Worm (Caenorhabditis elegans) whole organism, mixed stage, embryonic: Measurements from ENCODE around the gene srh-129.

ENCODE experiments used
- M03D4.4 ChIP-seq: sonication (generic microtip); optimal IDR thresholded peaks from 2 replicates; lab custom pipeline; 2017; ENCODE audit warnings: mild to moderate bottlenecking, missing genetic modification characterization, missing compliant biosample characterization
- hlh-1 ChIP-seq: fragments of 150-350 bp; optimal IDR thresholded peaks from 2 replicates; lab custom pipeline; 2014; ENCODE audit warnings: missing biosample characterization, missing genetic modification reagents, missing genetic modification characterization
- lin-32 ChIP-seq: fragments of 200-800 bp; sonication (Bioruptor generic); optimal IDR thresholded peaks from 2 replicates; lab custom pipeline; 2018; ENCODE audit warnings: mild to moderate bottlenecking, missing genetic modification characterization, missing compliant biosample characterization
- lsy-2 ChIP-seq: fragments of 150-350 bp; optimal IDR thresholded peaks from 2 replicates; lab custom pipeline; 2014; ENCODE audit warnings: missing biosample characterization, missing genetic modification characterization
- mep-1 ChIP-seq: fragments of 150-350 bp; optimal IDR thresholded peaks from 2 replicates; lab custom pipeline; 2017; ENCODE audit warnings: missing biosample characterization, missing genetic modification reagents, missing genetic modification characterization, inconsistent platforms
- mls-2 ChIP-seq: sonication (generic microtip); optimal IDR thresholded peaks from 2 replicates; lab custom pipeline; 2016; ENCODE audit warnings: mild to moderate bottlenecking, missing genetic modification characterization, moderate library complexity, missing compliant biosample characterization
- nhr-12 ChIP-seq: fragments of 150-350 bp; optimal IDR thresholded peaks from 2 replicates; lab custom pipeline; 2014; ENCODE audit warnings: missing biosample characterization, missing genetic modification characterization
- nhr-237 ChIP-seq: fragments of 150-350 bp; optimal IDR thresholded peaks from 2 replicates; lab custom pipeline; 2014; ENCODE audit warnings: missing biosample characterization, missing genetic modification characterization
- nhr-76 ChIP-seq: sonication (generic microtip); optimal IDR thresholded peaks from 2 replicates; lab custom pipeline; 2017; ENCODE audit warnings: missing biosample characterization, missing genetic modification characterization
- pha-4 ChIP-seq: fragments of 150-350 bp; optimal IDR thresholded peaks from 2 replicates; lab custom pipeline; 2018; ENCODE audit warnings: missing biosample characterization, missing genetic modification reagents, missing genetic modification characterization
- sem-2 ChIP-seq: fragments of 200-800 bp; sonication (Bioruptor generic); optimal IDR thresholded peaks from 2 replicates; lab custom pipeline; 2018; ENCODE audit warnings: mild to moderate bottlenecking, missing genetic modification characterization, missing compliant biosample characterization
- tbx-8 ChIP-seq: fragments of 200-800 bp; sonication (Bioruptor generic); optimal IDR thresholded peaks from 2 replicates; lab custom pipeline; 2018; ENCODE audit warnings: mild to moderate bottlenecking, missing genetic modification characterization, moderate library complexity, missing compliant biosample characterization
- unc-39 ChIP-seq: fragments of 150-350 bp; optimal IDR thresholded peaks from 2 replicates; lab custom pipeline; 2014; ENCODE audit warnings: missing biosample characterization, missing genetic modification characterization
- zip-8 ChIP-seq: fragments of 150-350 bp; optimal IDR thresholded peaks from 2 replicates; lab custom pipeline; 2014; ENCODE audit warnings: missing biosample characterization, missing genetic modification characterization

DNA sequence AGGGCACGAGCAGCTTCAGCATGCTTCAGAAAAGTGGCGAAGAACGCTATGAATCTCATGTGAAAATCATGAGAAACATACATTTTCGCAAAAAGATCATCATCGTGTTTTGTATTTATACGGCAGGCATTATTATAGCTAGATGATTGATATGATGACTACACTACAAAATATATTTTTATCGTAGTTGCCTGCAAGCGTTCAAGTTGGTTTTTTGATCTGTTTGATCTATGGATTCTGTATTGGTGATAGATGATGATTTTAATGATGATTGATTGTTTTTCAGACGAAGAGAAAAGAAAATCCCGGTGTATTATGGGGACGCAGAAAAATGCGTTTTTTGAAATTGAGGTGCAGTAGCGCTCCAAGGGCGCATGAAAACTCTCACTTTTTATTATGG is 33.0 kb downstream of the srh-129 start, which contains the start of gene ugt-63:
- TF ChIP-seq lsy-2 (tag; lab: Kevin White, UChicago) (no peak), hlh-1 (tag; lab: Kevin White, UChicago) (no peak), sem-2 (GFP tag; lab: Kevin White, UChicago) (no peak), lin-32 (GFP tag; lab: Kevin White, UChicago) (no peak), nhr-12 (tag; lab: Kevin White, UChicago) (no peak), mls-2 (no peak), mep-1 (tag; lab: Kevin White, UChicago) (no peak), nhr-76 (tag; lab: Kevin White, UChicago) (no peak), nhr-237 (tag; lab: Kevin White, UChicago) (no peak), unc-39 (no peak), zip-8 (tag; lab: Kevin White, UChicago) (no peak), tbx-8 (GFP tag; lab: Kevin White, UChicago) (no peak), pha-4 (tag; lab: Kevin White, UChicago) (no peak), M03D4.4 (tag; lab: Kevin White, UChicago) (no peak)
